Fruit fly (Drosophila melanogaster): ENCODE data around the gene CG42586.

The CG42586 gene

DNA sequence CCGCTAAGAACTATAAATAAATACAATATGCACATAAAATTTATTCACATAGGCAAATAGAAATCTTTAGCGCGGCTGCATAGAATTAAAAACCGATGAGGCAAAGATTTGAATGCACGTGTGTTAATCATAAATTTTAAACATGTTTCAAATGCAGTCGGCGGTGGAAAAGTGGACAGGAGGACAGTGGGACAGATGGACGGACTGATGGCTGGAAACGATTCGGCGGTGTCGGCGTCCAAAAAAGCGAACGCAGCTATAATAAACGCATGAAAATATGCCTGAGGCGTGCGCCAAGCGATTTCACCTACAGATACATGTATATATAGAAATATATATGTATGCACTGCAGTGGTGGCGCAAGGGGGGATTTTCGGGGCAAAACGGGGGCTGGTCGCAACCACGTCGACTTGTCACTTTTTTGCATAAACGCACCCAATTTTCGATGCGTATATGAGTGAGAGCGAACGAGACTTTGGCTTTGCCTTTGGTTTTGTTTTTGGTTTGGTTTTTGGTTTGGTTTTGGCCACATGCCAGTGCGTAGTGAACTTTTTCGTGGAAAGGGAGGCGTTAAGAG is 42.1 kb downstream of the CG42586 start (continued):
- no peak for TF ChIP-seq ttk (GFP tag; IDR thresholded peaks at IDR 0.05)
- no peak for TF ChIP-seq stc (GFP tag; IDR thresholded peaks at IDR 0.05)
- no peak for TF ChIP-seq Hr39 (optimal IDR thresholded peaks at IDR 0.05)
- TF ChIP-seq pho (GFP tag; optimal IDR thresholded peaks at IDR 0.05) = no peak
- no peak for TF ChIP-seq CG16779 (GFP tag; IDR thresholded peaks at IDR 0.05)
- no peak for TF ChIP-seq ERR (GFP tag; optimal IDR thresholded peaks at IDR 0.05)
- TF ChIP-seq CG11696 (GFP tag; IDR thresholded peaks at IDR 0.05) = no peak
- no peak for TF ChIP-seq CG30431 (GFP tag; optimal IDR thresholded peaks at IDR 0.05)
- no peak for TF ChIP-seq CG14667 (GFP tag; IDR thresholded peaks at IDR 0.05)
- TF ChIP-seq CG17328 (GFP tag; IDR thresholded peaks at IDR 0.05) = no peak
- TF ChIP-seq Nf-YC (tag; optimal IDR thresholded peaks at IDR 0.05) = no peak
- TF ChIP-seq Hmx (GFP tag; optimal IDR thresholded peaks at IDR 0.05) = no peak
- no peak for TF ChIP-seq CG9437 (GFP tag; optimal IDR thresholded peaks at IDR 0.05)
- no peak for TF ChIP-seq caup (GFP tag; optimal IDR thresholded peaks at IDR 0.05; ENCODE audit: severe bottlenecking)
- TF ChIP-seq insv (GFP tag; optimal IDR thresholded peaks at IDR 0.05) = no peak
- TF ChIP-seq Dll (GFP tag; IDR thresholded peaks at IDR 0.05; ENCODE audit: partially characterized antibody) = no peak
- TF ChIP-seq D19A (tag; optimal IDR thresholded peaks at IDR 0.05) = no peak
- peak; percentile 11 for TF ChIP-seq Blimp-1 (GFP tag; optimal IDR thresholded peaks at IDR 0.05)
- TF ChIP-seq Bgb (GFP tag; IDR thresholded peaks at IDR 0.05; ENCODE audit: partially characterized antibody) = no peak
- TF ChIP-seq ap (GFP tag; IDR thresholded peaks at IDR 0.05) = no peak
- TF ChIP-seq emc (GFP tag; optimal IDR thresholded peaks at IDR 0.05) = no peak
- no peak for TF ChIP-seq trh (GFP tag; optimal IDR thresholded peaks at IDR 0.05)

DNA sequence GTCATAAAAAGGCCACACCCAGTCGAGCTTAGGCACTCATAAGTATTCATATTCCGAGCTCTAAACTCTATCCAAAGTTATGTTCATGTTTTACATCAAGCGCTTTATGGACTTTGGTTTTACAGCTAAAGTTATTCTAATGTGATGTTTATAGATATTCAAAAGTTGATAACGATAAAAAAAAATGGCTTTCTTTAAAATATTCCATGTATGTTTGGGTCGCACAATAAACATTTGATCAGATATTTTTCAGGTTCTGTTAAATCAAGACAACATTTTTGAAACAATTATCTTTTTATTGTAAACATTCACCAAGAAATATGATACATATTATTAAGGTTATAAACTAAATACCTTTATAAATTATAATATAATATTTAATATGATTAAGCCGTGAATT is 42.7 kb downstream of the CG42586 start:
- no peak for TF ChIP-seq her (GFP tag; optimal IDR thresholded peaks at IDR 0.05)
- TF ChIP-seq vvl (GFP tag; IDR thresholded peaks at IDR 0.05) = peak; percentile 10; the same call in 1 of the 2 replicates
- TF ChIP-seq CG10431 (GFP tag; optimal IDR thresholded peaks at IDR 0.05) = peak; percentile 91
- TF ChIP-seq CG10654 (GFP tag; optimal IDR thresholded peaks at IDR 0.05) = no peak
- no peak for TF ChIP-seq tap (tag; optimal IDR thresholded peaks at IDR 0.05)
- no peak for TF ChIP-seq sug (tag; optimal IDR thresholded peaks at IDR 0.05)

DNA sequence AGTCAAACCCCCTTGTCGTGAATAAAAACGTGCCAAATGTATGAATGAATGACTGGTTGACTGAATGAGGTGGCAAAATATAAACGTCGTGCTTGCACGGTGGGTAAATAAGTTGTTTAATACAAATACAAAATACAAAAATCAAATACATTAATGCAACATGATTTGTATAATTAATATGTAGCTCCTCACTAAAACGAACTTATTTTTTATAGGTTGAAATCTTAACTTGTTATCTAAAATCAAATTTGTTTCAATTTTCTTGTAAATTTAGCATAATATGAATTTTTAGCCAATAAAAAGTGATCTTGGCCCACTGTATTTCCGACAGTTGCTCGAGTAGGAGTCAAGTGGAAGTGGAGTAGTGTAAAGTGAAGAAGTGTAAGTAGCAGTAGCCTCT is 43.7 kb downstream of the CG42586 start:
- TF ChIP-seq gem (tag; optimal IDR thresholded peaks at IDR 0.05) = peak; percentile 52
- no peak for TF ChIP-seq Dll (GFP tag; IDR thresholded peaks at IDR 0.05; ENCODE audit: partially characterized antibody)
- TF ChIP-seq CG9932 (GFP tag; IDR thresholded peaks at IDR 0.05) = no peak
- peak; percentile 7 for TF ChIP-seq Fer1 (GFP tag; optimal IDR thresholded peaks at IDR 0.05)
- TF ChIP-seq CG17359 (tag; optimal IDR thresholded peaks at IDR 0.05) = peak; percentile 9
- peak; percentile 6 for TF ChIP-seq CG18262 (tag; optimal IDR thresholded peaks at IDR 0.05)
- TF ChIP-seq phol (tag; optimal IDR thresholded peaks at IDR 0.05) = peak; percentile 16
- TF ChIP-seq stc (GFP tag; IDR thresholded peaks at IDR 0.05) = peak; percentile 40; the same call in 1 of the 2 replicates
- peak; percentile 48 for TF ChIP-seq Med (GFP tag)
- peak; percentile 36 for TF ChIP-seq PHDP (tag; optimal IDR thresholded peaks at IDR 0.05)
- TF ChIP-seq D19A (tag; optimal IDR thresholded peaks at IDR 0.05) = peak; percentile 3
- peak; percentile 24 for TF ChIP-seq CG2712 (tag; optimal IDR thresholded peaks at IDR 0.05)
- no peak for TF ChIP-seq chn (GFP tag; optimal IDR thresholded peaks at IDR 0.05)
- peak; percentile 10 for TF ChIP-seq Sox100B (GFP tag; optimal IDR thresholded peaks at IDR 0.05)
- 0 out of 2 replicates have a peak, but pooled peaks have one; percentile 8 for TF ChIP-seq Drgx (GFP tag; IDR thresholded peaks at IDR 0.05)
- peak; percentile 15 for TF ChIP-seq lab (GFP tag; optimal IDR thresholded peaks at IDR 0.05)
- TF ChIP-seq grau (tag; optimal IDR thresholded peaks at IDR 0.05) = peak; percentile 47
- peak; percentile 25 for TF ChIP-seq CG4707 (GFP tag; optimal IDR thresholded peaks at IDR 0.05)
- no peak for TF ChIP-seq emc (GFP tag; optimal IDR thresholded peaks at IDR 0.05)
- TF ChIP-seq Atf-2 (GFP tag; optimal IDR thresholded peaks at IDR 0.05) = no peak
- TF ChIP-seq dmrt99B (tag; optimal IDR thresholded peaks at IDR 0.05) = peak; percentile 53
- TF ChIP-seq CG12659 (GFP tag; optimal IDR thresholded peaks at IDR 0.05) = peak; percentile 1
- TF ChIP-seq CG13424 (tag; optimal IDR thresholded peaks at IDR 0.05) = peak; percentile 5
- TF ChIP-seq CG18476 (GFP tag; optimal IDR thresholded peaks at IDR 0.05) = no peak
- peak; percentile 54; the same call in 1 of the 3 replicates for TF ChIP-seq row (GFP tag; IDR thresholded peaks at IDR 0.05)

All from whole organism, embryonic.